Fruit fly (Drosophila melanogaster): ENCODE data around the gene cmpy.

DNA sequence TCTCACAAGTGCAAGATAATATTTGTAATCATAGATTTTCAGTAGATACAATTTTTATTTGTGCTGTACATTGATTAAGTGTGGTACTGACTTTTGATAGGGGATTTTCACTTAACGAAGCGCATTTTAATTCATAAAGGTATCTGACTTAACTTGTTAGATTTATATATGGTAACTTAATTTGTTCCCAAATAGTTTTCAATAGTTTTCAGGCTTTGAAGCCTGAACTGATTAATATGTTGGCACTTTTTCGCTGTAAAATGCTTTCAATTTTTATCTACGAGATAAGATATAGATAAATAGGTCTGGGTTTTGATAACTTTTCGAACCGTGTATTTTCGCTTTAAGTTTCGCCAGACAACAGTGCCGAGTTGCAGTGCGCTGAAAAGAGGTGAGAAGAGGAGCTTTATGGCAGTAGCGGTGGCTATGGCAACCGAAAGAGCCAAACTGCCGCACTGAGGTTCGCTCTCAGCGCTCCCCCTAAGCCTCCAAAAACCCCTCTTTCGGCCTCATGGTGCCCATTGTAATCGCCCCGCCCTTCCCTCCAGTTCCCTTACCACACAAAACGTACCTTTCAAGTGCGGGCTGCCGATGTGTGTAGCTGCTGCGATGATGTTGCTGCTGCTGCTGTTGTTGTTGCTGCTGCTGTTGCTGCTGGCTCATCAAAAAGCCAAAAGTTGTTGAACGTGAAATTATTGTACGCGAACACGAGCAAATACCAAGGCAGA is 14.7 kb upstream of the cmpy start:
- TF ChIP-seq CrebA (GFP tag; optimal IDR thresholded peaks at IDR 0.05; ENCODE audit: borderline replicate concordance): no peak
- TF ChIP-seq Myc (optimal IDR thresholded peaks at IDR 0.05): no peak
- no peak for TF ChIP-seq rgr (GFP tag; optimal IDR thresholded peaks at IDR 0.05)
- peak; percentile 54 for TF ChIP-seq Dif (GFP tag; optimal IDR thresholded peaks at IDR 0.05; ENCODE audit: partially characterized antibody)
- no peak for TF ChIP-seq tai (GFP tag; optimal IDR thresholded peaks at IDR 0.05)
- no peak for TF ChIP-seq pan (optimal IDR thresholded peaks at IDR 0.05)
- no peak for TF ChIP-seq h (GFP tag; optimal IDR thresholded peaks at IDR 0.05)
- no peak for TF ChIP-seq fru (GFP tag; optimal IDR thresholded peaks at IDR 0.05)
- TF ChIP-seq psq (GFP tag; optimal IDR thresholded peaks at IDR 0.05): no peak
- no peak for TF ChIP-seq Abd-B (GFP tag; optimal IDR thresholded peaks at IDR 0.05)
- TF ChIP-seq dmrt93B (GFP tag; optimal IDR thresholded peaks at IDR 0.05): no peak
- no peak for TF ChIP-seq brk (GFP tag; optimal IDR thresholded peaks at IDR 0.05)
- TF ChIP-seq usp (GFP tag; optimal IDR thresholded peaks at IDR 0.05): no peak
